Fruit fly (Drosophila melanogaster): ENCODE measurements around the gene CG46301.

dm6 chr2L:14197195-14197594 is 93.3 kb downstream of the CG46301 start:
- TF ChIP-seq Myc (optimal IDR thresholded peaks at IDR 0.05) (no peak), insv (optimal IDR thresholded peaks at IDR 0.05) (no peak)
